Worm (Caenorhabditis elegans) whole organism, L4 larva: Measurements from ENCODE around the gene cra-1.

Experiments used
- D1046.2 ChIP-seq: fragments of 200-800 bp; sonication (Bioruptor generic); IDR thresholded peaks from 2 replicates; pipeline ENCODE4 v1.3.6; 2022; ENCODE audit warnings: missing genetic modification characterization, missing compliant biosample characterization
- F10B5.3 ChIP-seq: sonication (generic microtip); optimal IDR thresholded peaks from 2 replicates; lab custom pipeline; 2016; ENCODE audit warnings: mild to moderate bottlenecking, missing genetic modification characterization, missing compliant biosample characterization
- F37D6.2 ChIP-seq: sonication (generic microtip); optimal IDR thresholded peaks from 2 replicates; lab custom pipeline; 2016; ENCODE audit warnings: mild to moderate bottlenecking, missing genetic modification characterization, missing compliant biosample characterization
- Y105C5A.15 ChIP-seq: fragments of 200-800 bp; sonication (Bioruptor generic); IDR thresholded peaks from 2 replicates; pipeline ENCODE4 v1.3.6; 2022; ENCODE audit warnings: missing genetic modification characterization, missing compliant biosample characterization
- aha-1 ChIP-seq: fragments of 150-350 bp; peaks from one replicate; lab custom pipeline; 2014; ENCODE audit warnings: missing biosample characterization, missing genetic modification characterization
- aly-2 ChIP-seq: sonication (generic microtip); optimal IDR thresholded peaks from 2 replicates; lab custom pipeline; 2018; ENCODE audit warnings: missing biosample characterization, missing genetic modification characterization
- arid-1 ChIP-seq: fragments of 200-800 bp; sonication (Bioruptor generic); conservative IDR thresholded peaks from 2 replicates; pipeline ENCODE4 v1.3.6; 2022; ENCODE audit warnings: missing genetic modification reagents, missing genetic modification characterization, missing compliant biosample characterization
- attf-4 ChIP-seq: sonication (generic microtip); optimal IDR thresholded peaks from 3 replicates; lab custom pipeline; 2017; ENCODE audit warnings: missing biosample characterization, missing genetic modification characterization
- ces-1 ChIP-seq: fragments of 150-350 bp; sonication (generic microtip); optimal IDR thresholded peaks from 4 replicates; lab custom pipeline; 2014; ENCODE audit warnings: missing biosample characterization, missing genetic modification reagents, missing genetic modification characterization
- daf-12 ChIP-seq: fragments of 150-350 bp; optimal IDR thresholded peaks from 2 replicates; lab custom pipeline; 2014; ENCODE audit warnings: missing biosample characterization, missing genetic modification reagents, missing genetic modification characterization
- daf-16 ChIP-seq, 3 experiments: sonication (generic microtip); optimal IDR thresholded peaks; 2 replicates each; lab custom pipeline; 2016 to 2017; ENCODE audit warnings: missing genetic modification characterization in 3 of 3, missing genetic modification reagents in 3 of 3, mild to moderate bottlenecking in 2 of 3, missing compliant biosample characterization in 2 of 3, missing biosample characterization in 1 of 3, moderate library complexity in 1 of 3
- dmd-6 ChIP-seq: fragments of 200-800 bp; sonication (Bioruptor generic); IDR thresholded peaks from 2 replicates; pipeline ENCODE4 v1.3.6; 2022; ENCODE audit warnings: missing genetic modification reagents, missing genetic modification characterization, missing compliant biosample characterization
- dmd-8 ChIP-seq: fragments of 200-800 bp; sonication (Bioruptor generic); IDR thresholded peaks from 2 replicates; pipeline ENCODE4 v1.3.6; 2022; ENCODE audit warnings: missing genetic modification characterization, missing compliant biosample characterization
- dve-1 ChIP-seq: sonication (generic microtip); optimal IDR thresholded peaks from 2 replicates; lab custom pipeline; 2017; ENCODE audit warnings: antibody characterized with exemption, mild to moderate bottlenecking, missing genetic modification characterization, missing compliant biosample characterization; ENCODE audit not compliant: insufficient read depth
- egl-27 ChIP-seq: sonication (generic microtip); optimal IDR thresholded peaks from 3 replicates; lab custom pipeline; 2017; ENCODE audit warnings: missing biosample characterization, missing genetic modification reagents, missing genetic modification characterization
- egl-43 ChIP-seq: fragments of 200-800 bp; sonication (Bioruptor generic); IDR thresholded peaks from 2 replicates; pipeline ENCODE4 v1.3.6; 2022; ENCODE audit warnings: missing genetic modification reagents, missing genetic modification characterization, missing compliant biosample characterization
- fkh-10 ChIP-seq: fragments of 150-350 bp; optimal IDR thresholded peaks from 2 replicates; lab custom pipeline; 2014; ENCODE audit warnings: missing biosample characterization, missing genetic modification reagents, missing genetic modification characterization
- fos-1 ChIP-seq: fragments of 150-350 bp; optimal IDR thresholded peaks from 2 replicates; lab custom pipeline; 2014; ENCODE audit warnings: missing biosample characterization, missing genetic modification characterization
- gei-8 ChIP-seq: fragments of 200-800 bp; sonication (Bioruptor generic); optimal IDR thresholded peaks from 2 replicates; lab custom pipeline; 2018; ENCODE audit warnings: mild to moderate bottlenecking, missing genetic modification characterization, missing compliant biosample characterization
- hlh-30 ChIP-seq: sonication (generic microtip); optimal IDR thresholded peaks from 2 replicates; lab custom pipeline; 2017; ENCODE audit warnings: antibody characterized with exemption, mild to moderate bottlenecking, missing genetic modification characterization, missing compliant biosample characterization; ENCODE audit not compliant: insufficient read depth
- hmg-1.1 ChIP-seq: fragments of 200-800 bp; sonication (Bioruptor generic); IDR thresholded peaks from 2 replicates; pipeline ENCODE4 v1.3.6; 2022; ENCODE audit warnings: missing genetic modification reagents, missing genetic modification characterization, missing compliant biosample characterization
- jun-1 ChIP-seq: fragments of 150-350 bp; optimal IDR thresholded peaks from 2 replicates; lab custom pipeline; 2014; ENCODE audit warnings: missing biosample characterization, missing genetic modification reagents, missing genetic modification characterization
- lin-1 ChIP-seq: fragments of 200-800 bp; sonication (Bioruptor generic); IDR thresholded peaks from 2 replicates; pipeline ENCODE4 v1.3.6; 2022; ENCODE audit warnings: missing genetic modification reagents, missing genetic modification characterization, missing compliant biosample characterization
- lir-3 ChIP-seq: sonication (generic microtip); optimal IDR thresholded peaks from 2 replicates; lab custom pipeline; 2016; ENCODE audit warnings: mild to moderate bottlenecking, missing genetic modification characterization, missing compliant biosample characterization
- lsy-2 ChIP-seq, 2 experiments: fragments of 150-350 bp in 1 of 2; sonication (generic microtip) in 1 of 2; optimal IDR thresholded peaks; 2 replicates each; lab custom pipeline; 2014 to 2017; ENCODE audit warnings: missing biosample characterization in 2 of 2, missing genetic modification characterization in 2 of 2
- mdl-1 ChIP-seq, 2 experiments: fragments of 150-350 bp in 1 of 2; sonication (generic microtip) in 1 of 2; optimal IDR thresholded peaks; 2 replicates each; lab custom pipeline; 2014 to 2017; ENCODE audit warnings: missing biosample characterization in 2 of 2, missing genetic modification characterization in 2 of 2
- mes-2 ChIP-seq: sonication (generic microtip); optimal IDR thresholded peaks from 2 replicates; lab custom pipeline; 2016; ENCODE audit warnings: missing genotype, mild to moderate bottlenecking, missing genetic modification characterization, missing compliant biosample characterization; ENCODE audit not compliant: poor library complexity, severe bottlenecking
- mxl-2 ChIP-seq: fragments of 200-800 bp; sonication (Bioruptor generic); conservative IDR thresholded peaks from 2 replicates; pipeline ENCODE4 v1.3.6; 2022; ENCODE audit warnings: missing genetic modification reagents, missing genetic modification characterization, missing compliant biosample characterization
- nhr-10 ChIP-seq: fragments of 150-350 bp; optimal IDR thresholded peaks from 2 replicates; lab custom pipeline; 2014; ENCODE audit warnings: missing biosample characterization, missing genetic modification characterization
- nhr-102 ChIP-seq: sonication (generic microtip); optimal IDR thresholded peaks from 2 replicates; lab custom pipeline; 2016; ENCODE audit warnings: mild to moderate bottlenecking, missing genetic modification characterization, moderate library complexity, missing compliant biosample characterization
- nhr-11 ChIP-seq: fragments of 150-350 bp; optimal IDR thresholded peaks from 2 replicates; lab custom pipeline; 2014; ENCODE audit warnings: missing biosample characterization, missing genetic modification characterization
- nhr-111 ChIP-seq: fragments of 200-800 bp; sonication (Bioruptor generic); optimal IDR thresholded peaks from 2 replicates; lab custom pipeline; 2018; ENCODE audit warnings: mild to moderate bottlenecking, missing genetic modification characterization, missing compliant biosample characterization
- nhr-28 ChIP-seq: fragments of 150-350 bp; optimal IDR thresholded peaks from 2 replicates; lab custom pipeline; 2014; ENCODE audit warnings: missing biosample characterization, missing genetic modification characterization
- nhr-41 ChIP-seq: fragments of 200-800 bp; sonication (Bioruptor generic); IDR thresholded peaks from 2 replicates; pipeline ENCODE4 v1.3.6; 2022; ENCODE audit warnings: missing genetic modification reagents, missing genetic modification characterization, missing compliant biosample characterization
- nhr-48 ChIP-seq: sonication (generic microtip); optimal IDR thresholded peaks from 2 replicates; lab custom pipeline; 2016; ENCODE audit warnings: mild to moderate bottlenecking, missing genetic modification characterization, missing compliant biosample characterization
- nhr-77 ChIP-seq: fragments of 150-350 bp; optimal IDR thresholded peaks from 2 replicates; lab custom pipeline; 2014; ENCODE audit warnings: missing biosample characterization, missing genetic modification characterization
- pha-4 ChIP-seq, 2 experiments: fragments of 150-350 bp in 1 of 2; fragments of 200-800 bp in 1 of 2; sonication (Bioruptor generic) in 1 of 2; IDR thresholded peaks in 1 of 2; optimal IDR thresholded peaks in 1 of 2; 2 replicates each; pipeline versions ENCODE4 v1.3.6 to Lab custom; 2014 to 2022; ENCODE audit warnings: missing genetic modification characterization in 2 of 2, missing genetic modification reagents in 2 of 2, missing biosample characterization in 1 of 2, missing compliant biosample characterization in 1 of 2
- php-3 ChIP-seq: fragments of 200-800 bp; sonication (Bioruptor generic); IDR thresholded peaks from 2 replicates; pipeline ENCODE4 v1.3.6; 2022; ENCODE audit warnings: missing genetic modification reagents, missing genetic modification characterization, missing compliant biosample characterization
- pqm-1 ChIP-seq: sonication (generic microtip); optimal IDR thresholded peaks from 2 replicates; lab custom pipeline; 2017; ENCODE audit warnings: missing biosample characterization, missing genetic modification characterization
- saeg-2 ChIP-seq: fragments of 200-800 bp; sonication (Bioruptor generic); IDR thresholded peaks from 2 replicates; pipeline ENCODE4 v1.3.6; 2022; ENCODE audit warnings: missing genetic modification reagents, missing genetic modification characterization, missing compliant biosample characterization
- sdz-12 ChIP-seq: fragments of 200-800 bp; sonication (Bioruptor generic); optimal IDR thresholded peaks from 2 replicates; lab custom pipeline; 2018; ENCODE audit warnings: mild to moderate bottlenecking, missing genetic modification characterization, missing compliant biosample characterization
- skn-1 ChIP-seq: fragments of 150-350 bp; optimal IDR thresholded peaks from 2 replicates; lab custom pipeline; 2014; ENCODE audit warnings: missing biosample characterization, missing genetic modification characterization
- snpc-1.2 ChIP-seq: fragments of 200-800 bp; sonication (Bioruptor generic); IDR thresholded peaks from 2 replicates; pipeline ENCODE4 v1.3.6; 2022; ENCODE audit warnings: missing genetic modification reagents, missing genetic modification characterization, missing compliant biosample characterization
- tag-97 ChIP-seq: fragments of 200-800 bp; sonication (Bioruptor generic); IDR thresholded peaks from 2 replicates; pipeline ENCODE4 v1.3.6; 2022; ENCODE audit warnings: missing genetic modification characterization, missing compliant biosample characterization
- tra-1 ChIP-seq: fragments of 200-800 bp; sonication (Bioruptor generic); IDR thresholded peaks from 2 replicates; pipeline ENCODE4 v1.3.6; 2022; ENCODE audit warnings: missing genetic modification reagents, missing genetic modification characterization, missing compliant biosample characterization
- zfp-2 ChIP-seq: sonication (generic microtip); optimal IDR thresholded peaks from 2 replicates; lab custom pipeline; 2016; ENCODE audit warnings: mild to moderate bottlenecking, missing genetic modification characterization, missing compliant biosample characterization
- ztf-11 ChIP-seq: fragments of 150-350 bp; optimal IDR thresholded peaks from 2 replicates; lab custom pipeline; 2014; ENCODE audit warnings: missing biosample characterization, missing genetic modification characterization
- ztf-7 ChIP-seq: fragments of 150-350 bp; optimal IDR thresholded peaks from 2 replicates; lab custom pipeline; 2014; ENCODE audit warnings: missing biosample characterization, missing genetic modification characterization

Gene cra-1

DNA sequence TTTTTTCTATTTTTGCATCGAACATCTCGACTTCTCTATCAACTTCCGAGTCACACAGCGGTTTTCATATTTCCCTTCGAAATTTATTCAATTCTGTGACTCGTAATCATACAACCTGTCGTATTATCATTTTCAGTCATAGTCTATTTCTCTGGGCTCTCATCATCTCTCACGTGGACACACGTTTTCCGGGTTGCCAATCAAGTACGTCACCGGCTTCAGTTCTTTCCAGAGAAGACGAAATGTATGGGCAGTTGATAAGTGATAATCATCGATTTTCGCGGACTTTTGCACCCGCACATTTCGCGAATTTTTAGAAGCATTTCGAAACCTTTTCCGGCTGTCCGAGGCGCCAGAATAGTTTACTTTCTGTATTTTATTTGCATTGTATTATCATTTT, 19.0 kb downstream of the cra-1 start, which contains the start of gene srv-1 (continued):
- TF ChIP-seq lsy-2 (tag; optimal IDR thresholded peaks at IDR 0.05; lab: Kevin White, UChicago) (peak in 1 of 2 experiments; percentile 13), php-3 (GFP tag; lab: Robert Waterston, UW) (0 out of 2 replicates have a peak, but pooled peaks have one; percentile 32), pqm-1 (peak; percentile 80), aly-2 (tag; lab: Kevin White, UChicago) (no peak), tra-1 (GFP tag; lab: Robert Waterston, UW) (peak; percentile 74; the same call in 1 of the 2 replicates), F37D6.2 (tag; lab: Kevin White, UChicago) (no peak), daf-12 (tag; lab: Kevin White, UChicago) (no peak), dmd-8 (no peak), dmd-6 (peak; percentile 97), nhr-28 (tag; lab: Kevin White, UChicago) (peak; percentile 75), ztf-11 (no peak), lin-1 (GFP tag; lab: Robert Waterston, UW) (peak; percentile 86), mxl-2 (peak; percentile 51; the same call in 1 of the 2 replicates), sdz-12 (GFP tag; lab: Kevin White, UChicago) (no peak), mes-2 (tag; lab: Kevin White, UChicago) (no peak), dve-1 (peak; percentile 66), hlh-30 (peak; percentile 41), skn-1 (tag; lab: Kevin White, UChicago) (no peak), arid-1 (GFP tag; lab: Robert Waterston, UW) (no peak), nhr-48 (peak; percentile 93), aha-1 (tag; lab: Kevin White, UChicago) (no peak), nhr-111 (GFP tag; lab: Kevin White, UChicago) (no peak), egl-43 (GFP tag; lab: Robert Waterston, UW) (no peak), tag-97 (GFP tag; lab: Robert Waterston, UW) (no peak), lir-3 (tag; lab: Kevin White, UChicago) (no peak), gei-8 (GFP tag; lab: Kevin White, UChicago) (no peak), ces-1 (GFP tag; lab: Kevin White, UChicago) (no peak), nhr-77 (peak; percentile 41), nhr-41 (GFP tag; lab: Robert Waterston, UW) (no peak), mdl-1 (tag; optimal IDR thresholded peaks at IDR 0.05; lab: Kevin White, UChicago) (peak in 1 of 2 experiments; percentile 52), nhr-102 (tag; lab: Kevin White, UChicago) (peak; percentile 65), egl-27 (no peak), nhr-11 (tag; lab: Kevin White, UChicago) (no peak)

DNA sequence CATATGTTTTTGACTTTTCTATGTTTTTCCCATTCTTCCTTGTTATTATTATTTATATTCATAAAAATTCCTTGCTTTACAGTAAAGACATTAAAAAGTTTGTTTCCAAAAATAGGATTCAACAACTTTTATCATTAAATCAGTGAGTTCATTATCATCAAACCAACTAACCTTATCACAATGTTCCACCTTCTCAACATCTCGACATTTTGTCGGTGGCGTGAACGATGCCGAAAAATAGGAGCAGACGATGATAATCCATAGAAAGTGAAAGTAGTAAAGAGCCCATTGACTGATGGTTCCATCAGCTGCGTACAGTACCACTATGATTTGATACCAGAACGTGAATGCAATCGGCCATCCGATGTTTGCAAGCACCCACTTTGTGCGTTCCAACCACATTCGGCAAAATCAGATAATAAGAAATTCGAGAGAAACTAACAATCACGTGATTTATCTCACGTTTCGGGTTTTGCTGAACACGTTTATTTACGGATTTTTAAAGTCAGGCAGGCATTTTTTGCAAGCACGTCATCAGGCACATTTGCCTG, 20.5 kb downstream of the cra-1 start, which contains the start of gene dhhc-5:
Gene dhhc-5, minus strand, starts transcription at position 406 of the 551 bp plus-strand sequence.
- TF ChIP-seq mdl-1 (tag; optimal IDR thresholded peaks at IDR 0.05; lab: Kevin White, UChicago) (no peak), fos-1 (no peak), dmd-6 (peak; percentile 37; the same call in 1 of the 2 replicates), zfp-2 (tag; lab: Kevin White, UChicago) (no peak), nhr-111 (GFP tag; lab: Kevin White, UChicago) (no peak), pha-4 (GFP tag; IDR thresholded peaks at IDR 0.05; lab: Robert Waterston, UW) (no peak), pha-4 (tag; optimal IDR thresholded peaks at IDR 0.05; lab: Kevin White, UChicago) (no peak), nhr-10 (tag; lab: Kevin White, UChicago) (no peak), fkh-10 (GFP tag; lab: Kevin White, UChicago) (no peak), nhr-102 (tag; lab: Kevin White, UChicago) (peak; percentile 17), egl-27 (no peak), nhr-77 (no peak), mes-2 (tag; lab: Kevin White, UChicago) (no peak), Y105C5A.15 (GFP tag; lab: Robert Waterston, UW) (no peak), lsy-2 (tag; optimal IDR thresholded peaks at IDR 0.05; lab: Kevin White, UChicago) (no peak), lin-1 (GFP tag; lab: Robert Waterston, UW) (no peak), egl-43 (GFP tag; lab: Robert Waterston, UW) (no peak), saeg-2 (GFP tag; lab: Robert Waterston, UW) (no peak), aly-2 (tag; lab: Kevin White, UChicago) (no peak), D1046.2 (GFP tag; lab: Robert Waterston, UW) (no peak), attf-4 (tag; lab: Kevin White, UChicago) (no peak), ztf-11 (no peak), ztf-7 (tag; lab: Kevin White, UChicago) (no peak), snpc-1.2 (GFP tag; lab: Robert Waterston, UW) (no peak), jun-1 (tag; lab: Kevin White, UChicago) (no peak), daf-16 (GFP tag; optimal IDR thresholded peaks at IDR 0.05; lab: Kevin White, UChicago) (no peak), daf-16 (tag; optimal IDR thresholded peaks at IDR 0.05; lab: Kevin White, UChicago) (peak; percentile 80), F10B5.3 (tag; lab: Kevin White, UChicago) (no peak), hmg-1.1 (GFP tag; lab: Robert Waterston, UW) (no peak)
